Worm (Caenorhabditis elegans) whole organism, L4 larva: ENCODE data around the gene T20D3.6.
"Not testable (repeated sequence)": the region's sequence is repeated elsewhere in the genome, so short reads cannot be mapped to it uniquely, and the experiment has no call there.

Source experiments
- ama-1 ChIP-seq: fragments of 150-350 bp; optimal IDR thresholded peaks from 2 replicates; lab custom pipeline; 2014; ENCODE audit warnings: inconsistent platforms, mixed read lengths
- ces-1 ChIP-seq: fragments of 150-350 bp; sonication (generic microtip); optimal IDR thresholded peaks from 4 replicates; lab custom pipeline; 2014; ENCODE audit warnings: missing biosample characterization, missing genetic modification reagents, missing genetic modification characterization
- daf-19 ChIP-seq: fragments of 200-800 bp; sonication (Bioruptor generic); conservative IDR thresholded peaks from 2 replicates; pipeline ENCODE4 v1.3.6; 2022; ENCODE audit warnings: missing genetic modification characterization, missing compliant biosample characterization
- fkh-10 ChIP-seq: fragments of 150-350 bp; optimal IDR thresholded peaks from 2 replicates; lab custom pipeline; 2014; ENCODE audit warnings: missing biosample characterization, missing genetic modification reagents, missing genetic modification characterization
- gei-8 ChIP-seq: fragments of 200-800 bp; sonication (Bioruptor generic); optimal IDR thresholded peaks from 2 replicates; lab custom pipeline; 2018; ENCODE audit warnings: mild to moderate bottlenecking, missing genetic modification characterization, missing compliant biosample characterization
- lin-39 ChIP-seq: fragments of 150-350 bp; optimal IDR thresholded peaks from 2 replicates; lab custom pipeline; 2014; ENCODE audit warnings: missing biosample characterization, missing genetic modification reagents, missing genetic modification characterization
- mxl-2 ChIP-seq: fragments of 200-800 bp; sonication (Bioruptor generic); conservative IDR thresholded peaks from 2 replicates; pipeline ENCODE4 v1.3.6; 2022; ENCODE audit warnings: missing genetic modification reagents, missing genetic modification characterization, missing compliant biosample characterization
- nhr-11 ChIP-seq: fragments of 150-350 bp; optimal IDR thresholded peaks from 2 replicates; lab custom pipeline; 2014; ENCODE audit warnings: missing biosample characterization, missing genetic modification characterization
- nhr-76 ChIP-seq: fragments of 150-350 bp; optimal IDR thresholded peaks from 2 replicates; lab custom pipeline; 2014; ENCODE audit warnings: missing biosample characterization, missing genetic modification characterization
- skn-1 ChIP-seq: fragments of 150-350 bp; optimal IDR thresholded peaks from 2 replicates; lab custom pipeline; 2014; ENCODE audit warnings: missing biosample characterization, missing genetic modification characterization
- unc-39 ChIP-seq: sonication (generic microtip); optimal IDR thresholded peaks from 2 replicates; lab custom pipeline; 2017; ENCODE audit warnings: missing biosample characterization, missing genetic modification characterization
- unc-62 ChIP-seq, 3 experiments: fragments of 150-350 bp in 1 of 3; sonication (generic microtip); optimal IDR thresholded peaks in 2 of 3; peaks in 1 of 3; 1 replicate in 1 of 3; 2 replicates in 2 of 3; lab custom pipeline; 2014 to 2017; ENCODE audit warnings: missing biosample characterization in 3 of 3, missing genetic modification characterization in 3 of 3, missing genetic modification reagents in 3 of 3, missing genotype in 1 of 3
- zip-2 ChIP-seq: fragments of 150-350 bp; optimal IDR thresholded peaks from 2 replicates; lab custom pipeline; 2014; ENCODE audit warnings: missing biosample characterization, missing genetic modification characterization

- TF ChIP-seq unc-62 (GFP tag; optimal IDR thresholded peaks at IDR 0.05 in 1 of 2; lab: Kevin White, UChicago); unc-62 (tag; optimal IDR thresholded peaks at IDR 0.05; lab: Kevin White, UChicago); gei-8; daf-19 (GFP tag; lab: Robert Waterston, UW); nhr-11 (tag; lab: Kevin White, UChicago); ces-1 (GFP tag; lab: Kevin White, UChicago); skn-1 (tag; lab: Kevin White, UChicago); unc-39 (tag; lab: Kevin White, UChicago); zip-2; nhr-76 (tag; lab: Kevin White, UChicago); lin-39 (tag; lab: Kevin White, UChicago); fkh-10 (GFP tag; lab: Kevin White, UChicago); mxl-2 (GFP tag; lab: Robert Waterston, UW); ama-1 (lab: Kevin White, UChicago): not testable (repeated sequence)
Observed at ce11 chrIV:9312827-9313226, 26.3 kb downstream of the T20D3.6 start, which contains the start of gene F49C12.7.
